Worm (Caenorhabditis elegans) whole organism, young adult: Measurements from ENCODE around the gene plg-1.

Experiments used
- C06A6.2 ChIP-seq: fragments of 200-800 bp; sonication (Bioruptor generic); conservative IDR thresholded peaks from 2 replicates; pipeline ENCODE4 v1.3.6; 2022; ENCODE audit warnings: missing genetic modification characterization, missing compliant biosample characterization
- F33H1.4 ChIP-seq: fragments of 200-800 bp; sonication (Bioruptor generic); IDR thresholded peaks from 2 replicates; pipeline ENCODE4 v1.3.6; 2022; ENCODE audit warnings: missing genetic modification reagents, missing genetic modification characterization, missing compliant biosample characterization
- F49E8.2 ChIP-seq: sonication (generic microtip); optimal IDR thresholded peaks from 3 replicates; lab custom pipeline; 2017; ENCODE audit warnings: missing genetic modification characterization, mild to moderate bottlenecking, missing compliant biosample characterization, antibody characterized with exemption, moderate library complexity; ENCODE audit not compliant: insufficient read depth
- F57C9.4 ChIP-seq: sonication (generic microtip); optimal IDR thresholded peaks from 2 replicates; lab custom pipeline; 2017; ENCODE audit warnings: mild to moderate bottlenecking, missing genetic modification characterization, missing compliant biosample characterization
- T26A5.8 ChIP-seq: sonication (generic microtip); optimal IDR thresholded peaks from 2 replicates; lab custom pipeline; 2016; ENCODE audit warnings: missing genetic modification characterization, missing compliant biosample characterization
- Y56A3A.18 ChIP-seq: fragments of 200-800 bp; sonication (Bioruptor generic); IDR thresholded peaks from 2 replicates; pipeline ENCODE4 v1.3.6; 2022; ENCODE audit warnings: missing genetic modification reagents, missing genetic modification characterization, missing compliant biosample characterization
- Y79H2A.3 ChIP-seq: fragments of 200-800 bp; sonication (Bioruptor generic); conservative IDR thresholded peaks from 2 replicates; pipeline ENCODE4 v1.3.6; 2022; ENCODE audit warnings: missing genetic modification reagents, missing genetic modification characterization, missing compliant biosample characterization
- Y95B8A.8 ChIP-seq: fragments of 200-800 bp; sonication (Bioruptor generic); IDR thresholded peaks from 2 replicates; pipeline ENCODE4 v1.3.6; 2022; ENCODE audit warnings: missing genetic modification reagents, missing genetic modification characterization, missing compliant biosample characterization
- ZK185.1 ChIP-seq: sonication (generic microtip); optimal IDR thresholded peaks from 2 replicates; lab custom pipeline; 2016; ENCODE audit warnings: mild to moderate bottlenecking, missing genetic modification characterization, missing compliant biosample characterization; ENCODE audit not compliant: poor library complexity, severe bottlenecking
- aptf-2 ChIP-seq: fragments of 200-800 bp; sonication (Bioruptor generic); conservative IDR thresholded peaks from 2 replicates; pipeline ENCODE4 v1.3.6; 2022; ENCODE audit warnings: missing genetic modification reagents, missing genetic modification characterization, missing compliant biosample characterization
- attf-5 ChIP-seq: fragments of 200-800 bp; sonication (Bioruptor generic); optimal IDR thresholded peaks from 2 replicates; lab custom pipeline; 2018; ENCODE audit warnings: mild to moderate bottlenecking, missing genetic modification characterization, missing compliant biosample characterization
- attf-6 ChIP-seq: fragments of 200-800 bp; sonication (Bioruptor generic); IDR thresholded peaks from 2 replicates; pipeline ENCODE4 v1.3.6; 2022; ENCODE audit warnings: missing genetic modification reagents, missing genetic modification characterization, missing compliant biosample characterization
- bed-1 ChIP-seq: fragments of 200-800 bp; sonication (Bioruptor generic); IDR thresholded peaks from 2 replicates; pipeline ENCODE4 v1.3.6; 2022; ENCODE audit warnings: missing genetic modification reagents, missing genetic modification characterization, missing compliant biosample characterization
- cebp-1 ChIP-seq, 2 experiments: fragments of 200-800 bp in 1 of 2; sonication (Bioruptor generic) in 1 of 2; sonication (generic microtip) in 1 of 2; IDR thresholded peaks in 1 of 2; optimal IDR thresholded peaks in 1 of 2; 2 replicates each; pipeline versions ENCODE4 v1.3.6 to Lab custom; 2017 to 2022; ENCODE audit warnings: missing compliant biosample characterization in 2 of 2, missing genetic modification characterization in 2 of 2, mild to moderate bottlenecking in 1 of 2, missing genetic modification reagents in 1 of 2, moderate library complexity in 1 of 2
- cebp-2 ChIP-seq: fragments of 200-800 bp; sonication (Bioruptor generic); IDR thresholded peaks from 2 replicates; pipeline ENCODE4 v1.3.6; 2022; ENCODE audit warnings: missing genetic modification characterization, missing compliant biosample characterization
- ceh-58 ChIP-seq: fragments of 200-800 bp; sonication (Bioruptor generic); IDR thresholded peaks from 2 replicates; pipeline ENCODE4 v1.3.6; 2022; ENCODE audit warnings: missing genetic modification characterization, missing compliant biosample characterization
- dox-1 ChIP-seq: fragments of 200-800 bp; sonication (Bioruptor generic); IDR thresholded peaks from 2 replicates; pipeline ENCODE4 v1.3.6; 2022; ENCODE audit warnings: missing genetic modification reagents, missing genetic modification characterization, missing compliant biosample characterization
- dpff-1 ChIP-seq: sonication (generic microtip); optimal IDR thresholded peaks from 2 replicates; lab custom pipeline; 2017; ENCODE audit warnings: mild to moderate bottlenecking, missing genetic modification characterization, missing compliant biosample characterization
- egl-18 ChIP-seq: fragments of 200-800 bp; sonication (Bioruptor generic); IDR thresholded peaks from 2 replicates; pipeline ENCODE4 v1.3.6; 2022; ENCODE audit warnings: missing genetic modification reagents, missing genetic modification characterization, missing compliant biosample characterization
- egrh-3 ChIP-seq: fragments of 200-800 bp; sonication (Bioruptor generic); IDR thresholded peaks from 2 replicates; pipeline ENCODE4 v1.3.6; 2022; ENCODE audit warnings: missing genetic modification reagents, missing genetic modification characterization, missing compliant biosample characterization
- let-607 ChIP-seq, 2 experiments: fragments of 200-800 bp in 1 of 2; sonication (Bioruptor generic) in 1 of 2; sonication (generic microtip) in 1 of 2; optimal IDR thresholded peaks; 2 replicates each; lab custom pipeline; 2016 to 2018; ENCODE audit warnings: mild to moderate bottlenecking in 2 of 2, missing compliant biosample characterization in 2 of 2, missing genetic modification characterization in 2 of 2, moderate library complexity in 2 of 2, missing genotype in 1 of 2
- lin-40 ChIP-seq: sonication (generic microtip); optimal IDR thresholded peaks from 2 replicates; lab custom pipeline; 2016; ENCODE audit warnings: missing genetic modification characterization, mild to moderate bottlenecking, missing compliant biosample characterization, missing genotype, missing genetic modification reagents
- lsy-27 ChIP-seq: sonication (generic microtip); optimal IDR thresholded peaks from 2 replicates; lab custom pipeline; 2017; ENCODE audit warnings: missing genetic modification characterization, mild to moderate bottlenecking, missing compliant biosample characterization, antibody characterized with exemption, missing genotype, borderline replicate concordance; ENCODE audit not compliant: insufficient read depth
- madf-3 ChIP-seq: fragments of 200-800 bp; sonication (Bioruptor generic); IDR thresholded peaks from 2 replicates; pipeline ENCODE4 v1.3.6; 2022; ENCODE audit warnings: missing genetic modification reagents, missing genetic modification characterization, missing compliant biosample characterization
- mel-28 ChIP-seq: sonication (generic microtip); optimal IDR thresholded peaks from 2 replicates; lab custom pipeline; 2016; ENCODE audit warnings: borderline replicate concordance, mild to moderate bottlenecking, missing genetic modification characterization, missing compliant biosample characterization
- nfyb-1 ChIP-seq: fragments of 200-800 bp; sonication (Bioruptor generic); IDR thresholded peaks from 2 replicates; pipeline ENCODE4 v1.3.6; 2022; ENCODE audit warnings: missing genetic modification reagents, missing genetic modification characterization, missing compliant biosample characterization
- nhr-120 ChIP-seq: fragments of 200-800 bp; sonication (Bioruptor generic); IDR thresholded peaks from 2 replicates; pipeline ENCODE4 v1.3.6; 2022; ENCODE audit warnings: missing genetic modification characterization, missing compliant biosample characterization
- nhr-27 ChIP-seq: fragments of 200-800 bp; sonication (Bioruptor generic); optimal IDR thresholded peaks from 2 replicates; lab custom pipeline; 2018; ENCODE audit warnings: mild to moderate bottlenecking, missing genetic modification characterization, moderate library complexity, missing compliant biosample characterization
- nhr-80 ChIP-seq: sonication (generic microtip); optimal IDR thresholded peaks from 2 replicates; lab custom pipeline; 2016; ENCODE audit warnings: missing genetic modification characterization, missing compliant biosample characterization
- pbrm-1 ChIP-seq: fragments of 200-800 bp; sonication (Bioruptor generic); IDR thresholded peaks from 2 replicates; pipeline ENCODE4 v1.3.6; 2022; ENCODE audit warnings: missing genetic modification reagents, missing genetic modification characterization, missing compliant biosample characterization
- rec-8 ChIP-seq, 2 experiments: sonication (generic microtip); optimal IDR thresholded peaks; 2 replicates each; lab custom pipeline; 2016; ENCODE audit warnings: mild to moderate bottlenecking in 2 of 2, missing genetic modification characterization in 2 of 2, missing genetic modification reagents in 2 of 2, missing genotype in 2 of 2, missing biosample characterization in 1 of 2, missing compliant biosample characterization in 1 of 2, moderate library complexity in 1 of 2
- snpc-1.3 ChIP-seq: sonication (generic microtip); optimal IDR thresholded peaks from 2 replicates; lab custom pipeline; 2017; ENCODE audit warnings: missing genetic modification characterization, mild to moderate bottlenecking, missing compliant biosample characterization, antibody characterized with exemption, moderate library complexity, missing genotype, missing genetic modification reagents; ENCODE audit not compliant: insufficient read depth
- snpc-4 ChIP-seq, 5 experiments: fragments of 150-350 bp in 1 of 5; sonication (generic microtip) in 4 of 5; optimal IDR thresholded peaks; 2 replicates each; lab custom pipeline; 2014 to 2018; ENCODE audit warnings: missing genetic modification characterization in 5 of 5, missing biosample characterization in 3 of 5, antibody characterized with exemption in 2 of 5, mild to moderate bottlenecking in 2 of 5, missing compliant biosample characterization in 2 of 5, missing genotype in 2 of 5, moderate library complexity in 2 of 5, missing genetic modification reagents in 1 of 5
- sptf-2 ChIP-seq: fragments of 200-800 bp; sonication (Bioruptor generic); optimal IDR thresholded peaks from 2 replicates; lab custom pipeline; 2018; ENCODE audit warnings: mild to moderate bottlenecking, missing genetic modification characterization, missing compliant biosample characterization
- tbx-9 ChIP-seq: sonication (generic microtip); optimal IDR thresholded peaks from 2 replicates; lab custom pipeline; 2016; ENCODE audit warnings: borderline replicate concordance, missing genetic modification characterization, inconsistent platforms, missing compliant biosample characterization
- unc-62 ChIP-seq: fragments of 150-350 bp; optimal IDR thresholded peaks from 2 replicates; lab custom pipeline; 2014; ENCODE audit warnings: missing biosample characterization, missing genetic modification reagents, missing genetic modification characterization
- ztf-6 ChIP-seq: fragments of 200-800 bp; sonication (Bioruptor generic); IDR thresholded peaks from 2 replicates; pipeline ENCODE4 v1.3.6; 2022; ENCODE audit warnings: missing genetic modification reagents, missing genetic modification characterization, missing compliant biosample characterization

Gene plg-1

DNA sequence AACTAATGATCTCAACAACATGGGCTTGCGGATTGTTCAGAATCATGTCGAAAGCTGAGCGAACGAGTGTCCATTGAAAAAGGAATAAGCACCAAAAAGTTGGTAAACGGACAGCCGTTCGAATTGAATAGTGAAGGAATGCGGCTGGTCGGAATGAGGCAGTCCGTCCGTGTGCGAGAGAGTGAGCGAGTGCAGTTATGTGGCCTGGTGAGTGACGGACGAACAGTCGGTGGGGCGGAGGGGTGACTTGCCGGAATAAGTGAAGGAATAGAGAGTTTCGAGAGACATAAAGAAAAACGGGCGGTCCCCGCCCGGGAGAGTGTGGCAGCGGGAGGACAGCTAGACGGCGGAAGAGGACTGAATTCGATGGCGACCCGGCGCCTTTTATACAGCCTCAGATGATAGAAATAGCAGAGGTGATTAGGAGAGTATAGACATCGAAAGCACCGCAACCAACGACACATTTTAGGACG is 13.3 kb downstream of the plg-1 start (continued):
- no peak for TF ChIP-seq snpc-1.3 (tag; lab: Kevin White, UChicago)
- peak; percentile 72 for TF ChIP-seq attf-5 (GFP tag; lab: Kevin White, UChicago)
- peak; percentile 73 for TF ChIP-seq C06A6.2 (GFP tag; lab: Robert Waterston, UW)
- peak; percentile 73; the same call in 1 of the 2 replicates for TF ChIP-seq cebp-2 (GFP tag; lab: Robert Waterston, UW)
- no peak for TF ChIP-seq attf-6
- TF ChIP-seq pbrm-1 (GFP tag; lab: Robert Waterston, UW): peak; percentile 36; the same call in 1 of the 2 replicates
- peak; percentile 79 for TF ChIP-seq egrh-3 (GFP tag; lab: Robert Waterston, UW)
- peak; percentile 98 for TF ChIP-seq nhr-80
- no peak for TF ChIP-seq ztf-6
- no peak for TF ChIP-seq F33H1.4 (GFP tag; lab: Robert Waterston, UW)
- no peak for TF ChIP-seq Y79H2A.3 (GFP tag; lab: Robert Waterston, UW)
- TF ChIP-seq nfyb-1: peak; percentile 80
- peak; percentile 55 for TF ChIP-seq lin-40 (tag; lab: Kevin White, UChicago)

DNA sequence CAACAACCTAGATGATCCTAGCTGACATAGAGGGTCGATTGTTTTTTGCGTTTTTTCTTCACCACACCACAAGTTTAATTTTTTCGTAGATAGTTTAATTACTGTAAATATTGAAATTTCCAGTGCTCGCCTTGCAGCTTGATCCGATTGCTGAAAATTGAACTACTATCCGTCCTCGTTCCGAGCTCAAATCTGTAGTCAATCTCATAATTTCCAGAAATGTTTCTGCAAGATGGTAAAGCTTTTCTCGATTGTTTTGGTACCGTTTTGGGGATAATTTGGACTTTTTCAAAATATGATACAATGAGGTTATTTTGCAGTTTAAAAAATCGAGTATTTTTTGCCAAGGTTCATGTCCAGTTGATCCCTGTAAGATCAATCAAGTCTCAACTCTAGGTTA is 14.0 kb downstream of the plg-1 start:
- TF ChIP-seq nhr-120: no peak
- peak in 1 of 2 experiments; percentile 0 for TF ChIP-seq let-607 (tag; optimal IDR thresholded peaks at IDR 0.05; lab: Kevin White, UChicago)

DNA sequence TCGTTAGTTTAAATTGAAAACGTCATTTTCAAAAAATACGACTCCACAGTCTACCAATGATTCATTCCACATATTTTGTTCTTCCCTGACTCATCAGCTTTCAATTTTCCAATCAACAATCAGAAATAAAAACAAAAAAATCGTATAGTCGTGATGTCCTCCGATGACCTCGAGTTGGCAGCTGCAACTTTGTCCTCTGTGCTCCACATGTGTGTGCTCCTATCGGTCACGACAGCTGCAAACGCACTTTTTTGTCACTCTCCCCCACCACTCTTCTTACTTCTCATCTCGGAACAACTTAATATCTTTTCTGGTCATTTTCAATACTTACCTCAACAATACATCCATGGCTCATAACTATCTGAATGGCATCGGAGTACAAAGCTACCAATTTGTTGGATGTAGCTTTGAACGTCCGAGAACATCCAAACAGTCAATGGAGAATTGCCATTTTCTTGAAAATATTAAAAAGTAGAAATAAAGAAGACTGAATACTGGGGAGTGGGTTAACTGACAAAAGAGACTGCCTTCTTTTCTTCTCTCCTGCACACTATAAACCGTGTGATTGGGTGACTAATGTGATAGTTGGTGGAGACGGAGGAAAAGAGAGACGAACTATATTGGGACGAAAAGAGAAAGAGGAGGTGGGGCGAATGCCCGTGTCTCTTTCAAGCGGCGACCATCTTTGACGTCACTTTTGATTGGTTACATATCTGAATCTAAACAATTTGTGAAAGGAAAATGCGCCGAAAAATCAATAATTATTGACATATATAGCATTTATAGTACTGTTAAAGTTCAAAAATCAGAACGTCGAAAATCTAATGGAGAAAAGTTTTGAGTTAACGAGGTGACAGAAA is 15.2 kb downstream of the plg-1 start:
- TF ChIP-seq madf-3 (GFP tag; lab: Robert Waterston, UW): 0 out of 2 replicates have a peak, but pooled peaks have one; percentile 29
- TF ChIP-seq nfyb-1: peak; percentile 11; the same call in 1 of the 2 replicates
- peak; percentile 35; the same call in 1 of the 2 replicates for TF ChIP-seq pbrm-1 (GFP tag; lab: Robert Waterston, UW)
- 0 out of 2 replicates have a peak, but pooled peaks have one; percentile 6 for TF ChIP-seq Y95B8A.8
- no peak for TF ChIP-seq F49E8.2 (tag; lab: Kevin White, UChicago)
- TF ChIP-seq ceh-58: no peak
- TF ChIP-seq dox-1 (GFP tag; lab: Robert Waterston, UW): 0 out of 2 replicates have a peak, but pooled peaks have one; percentile 14
- TF ChIP-seq nhr-80: peak; percentile 44
- no peak for TF ChIP-seq nhr-27 (tag; lab: Kevin White, UChicago)
- TF ChIP-seq ZK185.1 (tag; lab: Kevin White, UChicago): peak; percentile 5
- no peak for TF ChIP-seq cebp-1 (GFP tag; IDR thresholded peaks at IDR 0.05; lab: Robert Waterston, UW)
- TF ChIP-seq cebp-1 (tag; optimal IDR thresholded peaks at IDR 0.05; lab: Kevin White, UChicago): peak; percentile 4
- no peak for TF ChIP-seq mel-28 (tag; lab: Kevin White, UChicago)
- no peak for TF ChIP-seq tbx-9 (tag; lab: Kevin White, UChicago)
- TF ChIP-seq unc-62 (GFP tag; lab: Kevin White, UChicago): no peak

DNA sequence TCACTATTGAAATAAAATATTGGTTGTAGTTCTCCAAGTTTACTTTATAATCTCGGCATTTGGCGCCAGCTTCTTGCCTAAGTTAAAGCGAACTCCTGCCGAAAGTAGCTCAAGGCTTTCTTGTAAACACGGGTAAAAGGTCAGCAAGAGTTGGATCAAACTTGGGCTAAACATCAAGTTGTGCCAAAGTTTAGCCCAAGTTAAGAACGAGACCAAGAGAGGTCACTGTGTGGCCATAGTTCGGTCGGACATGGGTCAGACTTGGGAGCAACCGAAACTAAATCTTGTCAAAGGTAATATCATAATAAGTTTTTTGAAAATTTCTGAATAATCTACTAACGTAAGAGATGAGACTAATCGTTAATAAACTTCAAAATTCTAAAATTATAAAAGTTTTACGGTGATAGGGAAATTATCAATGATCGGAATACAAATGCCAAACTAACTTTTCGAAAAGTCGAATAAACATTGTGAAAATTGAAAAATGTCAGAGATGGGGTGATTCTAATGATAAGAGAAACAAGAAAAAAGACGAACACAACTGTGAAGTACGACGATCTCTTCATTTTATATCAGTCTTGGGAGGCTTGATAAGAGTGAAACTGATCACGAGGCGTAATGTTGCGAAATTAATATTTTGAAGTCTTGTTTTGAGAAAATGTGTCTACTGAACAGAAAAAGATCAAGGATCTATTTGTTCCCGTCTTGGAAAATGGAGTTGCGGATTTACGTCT is 16.0 kb downstream of the plg-1 start:
- TF ChIP-seq lsy-27 (tag; lab: Kevin White, UChicago): no peak
- no peak for TF ChIP-seq bed-1 (GFP tag; lab: Robert Waterston, UW)
- no peak for TF ChIP-seq dpff-1 (tag; lab: Kevin White, UChicago)
- TF ChIP-seq egl-18 (GFP tag; lab: Robert Waterston, UW): no peak
- 0 out of 2 replicates have a peak, but pooled peaks have one; percentile 46 for TF ChIP-seq aptf-2 (GFP tag; lab: Robert Waterston, UW)
- no peak for TF ChIP-seq T26A5.8 (tag; lab: Kevin White, UChicago)
- TF ChIP-seq unc-62 (GFP tag; lab: Kevin White, UChicago): peak; percentile 31
- no peak for TF ChIP-seq sptf-2 (GFP tag; lab: Kevin White, UChicago)
- no peak for TF ChIP-seq F57C9.4 (tag; lab: Kevin White, UChicago)
- peak; percentile 39 for TF ChIP-seq attf-5 (GFP tag; lab: Kevin White, UChicago)
- TF ChIP-seq Y56A3A.18: peak; percentile 56; the same call in 1 of the 2 replicates
- TF ChIP-seq rec-8 (tag; optimal IDR thresholded peaks at IDR 0.05; lab: Kevin White, UChicago): no peak
- no peak for TF ChIP-seq snpc-4 (GFP tag; optimal IDR thresholded peaks at IDR 0.05; lab: Kevin White, UChicago)
- TF ChIP-seq snpc-4 (tag; optimal IDR thresholded peaks at IDR 0.05; lab: Kevin White, UChicago): peak in 1 of 4 experiments; percentile 15
